Worm (Caenorhabditis elegans): ENCODE data around the gene B0393.7.

ce11 chrIII:4767869-4768645 is 9.8 kb downstream of the B0393.7 start:
- TF ChIP-seq unc-62 (GFP tag; optimal IDR thresholded peaks at IDR 0.05) (no peak), ceh-28 (tag; optimal IDR thresholded peaks at IDR 0.05) (no peak), nhr-25 (tag; optimal IDR thresholded peaks at IDR 0.05) (no peak), nhr-11 (tag; optimal IDR thresholded peaks at IDR 0.05) (no peak), unc-39 (tag; optimal IDR thresholded peaks at IDR 0.05) (no peak), hmg-11 (tag; optimal IDR thresholded peaks at IDR 0.05) (no peak), ZK546.5 (tag; optimal IDR thresholded peaks at IDR 0.05) (no peak), snpc-4 (tag; optimal IDR thresholded peaks at IDR 0.05) (no peak), fos-1 (tag; optimal IDR thresholded peaks at IDR 0.05) (no peak), lsy-12 (tag; optimal IDR thresholded peaks at IDR 0.05) (no peak), pqm-1 (tag; optimal IDR thresholded peaks at IDR 0.05) (no peak), elt-1 (tag; optimal IDR thresholded peaks at IDR 0.05) (no peak)
